Worm (Caenorhabditis elegans): ENCODE results near the gene fat-5.

DNA sequence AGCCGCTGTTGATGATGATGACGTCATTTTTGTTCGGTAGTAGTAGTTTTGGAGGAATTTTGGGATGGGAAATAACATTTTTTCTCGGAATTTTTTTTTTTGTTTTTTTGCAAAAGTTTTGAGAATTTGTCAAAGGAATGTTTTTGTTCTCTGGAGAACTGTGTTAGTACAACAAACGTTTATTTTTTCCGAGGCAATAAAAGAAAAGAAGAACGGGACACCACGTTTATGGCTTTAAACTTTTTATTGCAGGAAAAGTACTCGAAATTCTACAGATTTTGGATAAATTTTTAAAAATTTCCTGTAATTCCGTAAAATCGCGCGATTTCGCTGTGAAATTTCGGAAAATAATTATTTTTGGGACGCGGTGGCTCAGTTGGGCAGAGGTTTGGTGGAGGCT, 33.9 kb upstream of the fat-5 start, which contains the start of gene F59A1.13:
- TF ChIP-seq unc-62 (GFP tag; optimal IDR thresholded peaks at IDR 0.05): no peak
- no peak for TF ChIP-seq lin-13 (tag; optimal IDR thresholded peaks at IDR 0.05)
- no peak for TF ChIP-seq nhr-76 (tag; optimal IDR thresholded peaks at IDR 0.05)
- TF ChIP-seq nhr-237 (tag; optimal IDR thresholded peaks at IDR 0.05): no peak
- TF ChIP-seq snpc-4 (tag; optimal IDR thresholded peaks at IDR 0.05): no peak
- TF ChIP-seq mls-2 (tag; optimal IDR thresholded peaks at IDR 0.05): no peak
- TF ChIP-seq ces-1 (GFP tag; optimal IDR thresholded peaks at IDR 0.05): no peak
- TF ChIP-seq unc-39 (tag; optimal IDR thresholded peaks at IDR 0.05): no peak
- no peak for TF ChIP-seq ceh-43 (GFP tag; optimal IDR thresholded peaks at IDR 0.05)
- TF ChIP-seq sptf-1 (tag; optimal IDR thresholded peaks at IDR 0.05): no peak
- no peak for TF ChIP-seq drap-1 (GFP tag; optimal IDR thresholded peaks at IDR 0.05)
- no peak for TF ChIP-seq blmp-1 (tag; optimal IDR thresholded peaks at IDR 0.05)
- TF ChIP-seq lsy-2 (tag; optimal IDR thresholded peaks at IDR 0.05): no peak

All from whole organism, mixed stage, embryonic.